Worm (Caenorhabditis elegans) whole organism, L4 larva: ENCODE data around the gene pptr-2.

Source experiments
- F26F4.8 ChIP-seq: fragments of 200-800 bp; sonication (Bioruptor generic); conservative IDR thresholded peaks from 2 replicates; pipeline ENCODE4 v1.3.6; 2022; ENCODE audit warnings: missing genetic modification characterization, missing compliant biosample characterization
- F37D6.2 ChIP-seq: sonication (generic microtip); optimal IDR thresholded peaks from 2 replicates; lab custom pipeline; 2016; ENCODE audit warnings: mild to moderate bottlenecking, missing genetic modification characterization, missing compliant biosample characterization
- R02D3.7 ChIP-seq: fragments of 150-350 bp; sonication (generic microtip); optimal IDR thresholded peaks from 3 replicates; lab custom pipeline; 2014; ENCODE audit warnings: missing biosample characterization, missing genetic modification characterization
- T20F7.1 ChIP-seq: fragments of 200-800 bp; sonication (Bioruptor generic); optimal IDR thresholded peaks from 2 replicates; lab custom pipeline; 2018; ENCODE audit warnings: mild to moderate bottlenecking, missing genetic modification characterization, missing compliant biosample characterization
- Y105C5A.15 ChIP-seq: fragments of 200-800 bp; sonication (Bioruptor generic); IDR thresholded peaks from 2 replicates; pipeline ENCODE4 v1.3.6; 2022; ENCODE audit warnings: missing genetic modification characterization, missing compliant biosample characterization
- Y48G9A.11 ChIP-seq: fragments of 200-800 bp; sonication (Bioruptor generic); IDR thresholded peaks from 2 replicates; pipeline ENCODE4 v1.3.6; 2022; ENCODE audit warnings: missing genetic modification reagents, missing genetic modification characterization, missing compliant biosample characterization
- ZK546.5 ChIP-seq, 2 experiments: sonication (generic microtip); optimal IDR thresholded peaks; 2 replicates each; lab custom pipeline; 2017; ENCODE audit warnings: missing biosample characterization in 2 of 2, missing genetic modification characterization in 2 of 2
- arid-1 ChIP-seq: fragments of 200-800 bp; sonication (Bioruptor generic); conservative IDR thresholded peaks from 2 replicates; pipeline ENCODE4 v1.3.6; 2022; ENCODE audit warnings: missing genetic modification reagents, missing genetic modification characterization, missing compliant biosample characterization
- attf-4 ChIP-seq: sonication (generic microtip); optimal IDR thresholded peaks from 3 replicates; lab custom pipeline; 2017; ENCODE audit warnings: missing biosample characterization, missing genetic modification characterization
- ceh-20 ChIP-seq: fragments of 200-800 bp; sonication (Bioruptor generic); IDR thresholded peaks from 2 replicates; pipeline ENCODE4 v1.3.6; 2022; ENCODE audit warnings: missing genetic modification reagents, missing genetic modification characterization, missing compliant biosample characterization
- ceh-28 ChIP-seq: fragments of 150-350 bp; optimal IDR thresholded peaks from 2 replicates; lab custom pipeline; 2014; ENCODE audit warnings: missing biosample characterization, missing genetic modification reagents, missing genetic modification characterization
- ceh-82 ChIP-seq: sonication (generic microtip); optimal IDR thresholded peaks from 2 replicates; lab custom pipeline; 2017; ENCODE audit warnings: missing biosample characterization, missing genetic modification characterization
- ctbp-1 ChIP-seq: fragments of 200-800 bp; sonication (Bioruptor generic); IDR thresholded peaks from 2 replicates; pipeline ENCODE4 v1.3.6; 2022; ENCODE audit warnings: missing genetic modification reagents, missing genetic modification characterization, missing compliant biosample characterization
- daf-16 ChIP-seq, 3 experiments: sonication (generic microtip); optimal IDR thresholded peaks; 2 replicates each; lab custom pipeline; 2016 to 2017; ENCODE audit warnings: missing genetic modification characterization in 3 of 3, missing genetic modification reagents in 3 of 3, mild to moderate bottlenecking in 2 of 3, missing compliant biosample characterization in 2 of 3, missing biosample characterization in 1 of 3, moderate library complexity in 1 of 3
- daf-19 ChIP-seq: fragments of 200-800 bp; sonication (Bioruptor generic); conservative IDR thresholded peaks from 2 replicates; pipeline ENCODE4 v1.3.6; 2022; ENCODE audit warnings: missing genetic modification characterization, missing compliant biosample characterization
- dmd-8 ChIP-seq: fragments of 200-800 bp; sonication (Bioruptor generic); IDR thresholded peaks from 2 replicates; pipeline ENCODE4 v1.3.6; 2022; ENCODE audit warnings: missing genetic modification characterization, missing compliant biosample characterization
- dpl-1 ChIP-seq: fragments of 150-350 bp; optimal IDR thresholded peaks from 2 replicates; lab custom pipeline; 2014; ENCODE audit warnings: missing biosample characterization, missing genetic modification reagents, missing genetic modification characterization
- dve-1 ChIP-seq: sonication (generic microtip); optimal IDR thresholded peaks from 2 replicates; lab custom pipeline; 2017; ENCODE audit warnings: antibody characterized with exemption, mild to moderate bottlenecking, missing genetic modification characterization, missing compliant biosample characterization; ENCODE audit not compliant: insufficient read depth
- egl-43 ChIP-seq: fragments of 200-800 bp; sonication (Bioruptor generic); IDR thresholded peaks from 2 replicates; pipeline ENCODE4 v1.3.6; 2022; ENCODE audit warnings: missing genetic modification reagents, missing genetic modification characterization, missing compliant biosample characterization
- gei-8 ChIP-seq: fragments of 200-800 bp; sonication (Bioruptor generic); optimal IDR thresholded peaks from 2 replicates; lab custom pipeline; 2018; ENCODE audit warnings: mild to moderate bottlenecking, missing genetic modification characterization, missing compliant biosample characterization
- hif-1 ChIP-seq, 2 experiments: sonication (generic microtip); optimal IDR thresholded peaks; 2 replicates each; lab custom pipeline; 2016 to 2017; ENCODE audit warnings: missing compliant biosample characterization in 2 of 2, missing genetic modification characterization in 2 of 2, missing genetic modification reagents in 2 of 2, missing genotype in 2 of 2, mild to moderate bottlenecking in 1 of 2
- hlh-30 ChIP-seq: sonication (generic microtip); optimal IDR thresholded peaks from 2 replicates; lab custom pipeline; 2017; ENCODE audit warnings: antibody characterized with exemption, mild to moderate bottlenecking, missing genetic modification characterization, missing compliant biosample characterization; ENCODE audit not compliant: insufficient read depth
- lin-1 ChIP-seq: fragments of 200-800 bp; sonication (Bioruptor generic); IDR thresholded peaks from 2 replicates; pipeline ENCODE4 v1.3.6; 2022; ENCODE audit warnings: missing genetic modification reagents, missing genetic modification characterization, missing compliant biosample characterization
- lin-15B ChIP-seq: fragments of 150-350 bp; sonication (generic microtip); optimal IDR thresholded peaks from 3 replicates; lab custom pipeline; 2014; ENCODE audit warnings: missing biosample characterization, missing genetic modification characterization
- lin-39 ChIP-seq: fragments of 150-350 bp; optimal IDR thresholded peaks from 2 replicates; lab custom pipeline; 2014; ENCODE audit warnings: missing biosample characterization, missing genetic modification reagents, missing genetic modification characterization
- madf-5 ChIP-seq, 2 experiments: fragments of 200-800 bp; sonication (Bioruptor generic); IDR thresholded peaks; 2 replicates each; pipeline ENCODE4 v1.3.6; 2022; ENCODE audit warnings: missing compliant biosample characterization in 2 of 2, missing genetic modification characterization in 2 of 2
- madf-9 ChIP-seq: fragments of 200-800 bp; sonication (Bioruptor generic); conservative IDR thresholded peaks from 2 replicates; pipeline ENCODE4 v1.3.6; 2022; ENCODE audit warnings: missing genetic modification reagents, missing genetic modification characterization, missing compliant biosample characterization
- mep-1 ChIP-seq: fragments of 150-350 bp; sonication (generic microtip); optimal IDR thresholded peaks from 3 replicates; lab custom pipeline; 2014; ENCODE audit warnings: missing biosample characterization, missing genetic modification characterization
- mxl-3 ChIP-seq: fragments of 200-800 bp; sonication (Bioruptor generic); optimal IDR thresholded peaks from 2 replicates; lab custom pipeline; 2018; ENCODE audit warnings: mild to moderate bottlenecking, missing genetic modification characterization, missing compliant biosample characterization
- nhr-102 ChIP-seq: sonication (generic microtip); optimal IDR thresholded peaks from 2 replicates; lab custom pipeline; 2016; ENCODE audit warnings: mild to moderate bottlenecking, missing genetic modification characterization, moderate library complexity, missing compliant biosample characterization
- nhr-111 ChIP-seq: fragments of 200-800 bp; sonication (Bioruptor generic); optimal IDR thresholded peaks from 2 replicates; lab custom pipeline; 2018; ENCODE audit warnings: mild to moderate bottlenecking, missing genetic modification characterization, missing compliant biosample characterization
- nhr-237 ChIP-seq: sonication (generic microtip); optimal IDR thresholded peaks from 2 replicates; lab custom pipeline; 2017; ENCODE audit warnings: missing biosample characterization, missing genetic modification characterization
- nhr-28 ChIP-seq: fragments of 150-350 bp; optimal IDR thresholded peaks from 2 replicates; lab custom pipeline; 2014; ENCODE audit warnings: missing biosample characterization, missing genetic modification characterization
- nhr-42 ChIP-seq: fragments of 200-800 bp; sonication (Bioruptor generic); IDR thresholded peaks from 2 replicates; pipeline ENCODE4 v1.3.6; 2022; ENCODE audit warnings: missing genetic modification characterization, missing compliant biosample characterization
- nhr-48 ChIP-seq: sonication (generic microtip); optimal IDR thresholded peaks from 2 replicates; lab custom pipeline; 2016; ENCODE audit warnings: mild to moderate bottlenecking, missing genetic modification characterization, missing compliant biosample characterization
- nhr-6 ChIP-seq: fragments of 150-350 bp; optimal IDR thresholded peaks from 2 replicates; lab custom pipeline; 2014; ENCODE audit warnings: missing biosample characterization, missing genetic modification characterization
- nhr-77 ChIP-seq: fragments of 150-350 bp; optimal IDR thresholded peaks from 2 replicates; lab custom pipeline; 2014; ENCODE audit warnings: missing biosample characterization, missing genetic modification characterization
- rbr-2 ChIP-seq: sonication (generic microtip); optimal IDR thresholded peaks from 2 replicates; lab custom pipeline; 2016; ENCODE audit warnings: missing genotype, missing genetic modification characterization, missing compliant biosample characterization
- saeg-2 ChIP-seq: fragments of 200-800 bp; sonication (Bioruptor generic); IDR thresholded peaks from 2 replicates; pipeline ENCODE4 v1.3.6; 2022; ENCODE audit warnings: missing genetic modification reagents, missing genetic modification characterization, missing compliant biosample characterization
- snpc-1.2 ChIP-seq: fragments of 200-800 bp; sonication (Bioruptor generic); IDR thresholded peaks from 2 replicates; pipeline ENCODE4 v1.3.6; 2022; ENCODE audit warnings: missing genetic modification reagents, missing genetic modification characterization, missing compliant biosample characterization
- snpc-4 ChIP-seq: fragments of 150-350 bp; optimal IDR thresholded peaks from 2 replicates; lab custom pipeline; 2014; ENCODE audit warnings: missing biosample characterization, missing genetic modification characterization
- spr-1 ChIP-seq: sonication (generic microtip); optimal IDR thresholded peaks from 2 replicates; lab custom pipeline; 2016; ENCODE audit warnings: mild to moderate bottlenecking, missing genetic modification characterization, missing compliant biosample characterization
- spr-3 ChIP-seq: fragments of 200-800 bp; sonication (Bioruptor generic); optimal IDR thresholded peaks from 2 replicates; lab custom pipeline; 2018; ENCODE audit warnings: mild to moderate bottlenecking, missing genetic modification characterization, missing compliant biosample characterization
- tra-1 ChIP-seq: fragments of 200-800 bp; sonication (Bioruptor generic); IDR thresholded peaks from 2 replicates; pipeline ENCODE4 v1.3.6; 2022; ENCODE audit warnings: missing genetic modification reagents, missing genetic modification characterization, missing compliant biosample characterization
- unc-130 ChIP-seq: sonication (generic microtip); optimal IDR thresholded peaks from 2 replicates; lab custom pipeline; 2016; ENCODE audit warnings: missing genetic modification reagents, missing genetic modification characterization, missing compliant biosample characterization
- unc-39 ChIP-seq: sonication (generic microtip); optimal IDR thresholded peaks from 2 replicates; lab custom pipeline; 2017; ENCODE audit warnings: missing biosample characterization, missing genetic modification characterization
- unc-62 ChIP-seq, 3 experiments: fragments of 150-350 bp in 1 of 3; sonication (generic microtip); optimal IDR thresholded peaks in 2 of 3; peaks in 1 of 3; 1 replicate in 1 of 3; 2 replicates in 2 of 3; lab custom pipeline; 2014 to 2017; ENCODE audit warnings: missing biosample characterization in 3 of 3, missing genetic modification characterization in 3 of 3, missing genetic modification reagents in 3 of 3, missing genotype in 1 of 3
- vab-7 ChIP-seq: fragments of 200-800 bp; sonication (Bioruptor generic); IDR thresholded peaks from 2 replicates; pipeline ENCODE4 v1.3.6; 2022; ENCODE audit warnings: missing genetic modification reagents, missing genetic modification characterization, missing compliant biosample characterization
- zip-11 ChIP-seq: fragments of 200-800 bp; sonication (Bioruptor generic); IDR thresholded peaks from 2 replicates; pipeline ENCODE4 v1.3.6; 2022; ENCODE audit warnings: missing genetic modification characterization, missing compliant biosample characterization
- zip-2 ChIP-seq: fragments of 150-350 bp; optimal IDR thresholded peaks from 2 replicates; lab custom pipeline; 2014; ENCODE audit warnings: missing biosample characterization, missing genetic modification characterization

Gene pptr-2

DNA sequence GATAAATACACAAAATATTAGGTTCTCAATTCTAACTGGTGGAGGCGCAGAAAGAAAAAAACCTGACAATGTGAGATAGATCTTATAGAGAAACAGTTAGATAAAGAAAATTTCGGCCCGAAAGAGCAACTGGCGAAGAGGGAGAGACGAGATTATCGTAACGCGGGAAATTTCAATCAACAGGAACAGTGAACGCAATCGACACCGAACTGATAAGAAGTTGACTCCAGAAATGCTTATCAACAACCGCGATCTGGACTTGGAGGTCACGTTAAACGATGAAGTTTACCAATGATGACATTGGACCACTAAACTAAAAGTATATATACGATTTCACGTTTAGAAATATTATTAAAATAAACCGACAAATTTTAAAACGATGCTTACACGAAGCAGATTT, 41.7 kb upstream of the pptr-2 start (continued):
- TF ChIP-seq hif-1 (tag; optimal IDR thresholded peaks at IDR 0.05; lab: Kevin White, UChicago) = no peak
- TF ChIP-seq snpc-1.2 (GFP tag; lab: Robert Waterston, UW) = peak; percentile 61; the same call in 1 of the 2 replicates
- TF ChIP-seq attf-4 (tag; lab: Kevin White, UChicago) = no peak
- no peak for TF ChIP-seq daf-16 (GFP tag; optimal IDR thresholded peaks at IDR 0.05; lab: Kevin White, UChicago)
- no peak for TF ChIP-seq daf-16 (tag; optimal IDR thresholded peaks at IDR 0.05; lab: Kevin White, UChicago)
- no peak for TF ChIP-seq spr-3 (GFP tag; lab: Kevin White, UChicago)
- TF ChIP-seq mep-1 (tag; lab: Kevin White, UChicago) = no peak
- TF ChIP-seq hlh-30 (tag; lab: Kevin White, UChicago) = peak; percentile 22
- no peak for TF ChIP-seq ZK546.5 (tag; optimal IDR thresholded peaks at IDR 0.05; lab: Kevin White, UChicago)
- no peak for TF ChIP-seq mxl-3 (GFP tag; lab: Kevin White, UChicago)
- no peak for TF ChIP-seq zip-11
- peak; percentile 65; the same call in 1 of the 2 replicates for TF ChIP-seq Y105C5A.15 (GFP tag; lab: Robert Waterston, UW)
- TF ChIP-seq ceh-28 (tag; lab: Kevin White, UChicago) = no peak
- no peak for TF ChIP-seq F37D6.2 (tag; lab: Kevin White, UChicago)
- no peak for TF ChIP-seq unc-62 (GFP tag; optimal IDR thresholded peaks at IDR 0.05 in 1 of 2; lab: Kevin White, UChicago)
- no peak for TF ChIP-seq unc-62 (tag; optimal IDR thresholded peaks at IDR 0.05; lab: Kevin White, UChicago)
- TF ChIP-seq saeg-2 = peak; percentile 67; the same call in 1 of the 2 replicates
- peak; percentile 75 for TF ChIP-seq ctbp-1
- TF ChIP-seq nhr-237 (tag; lab: Kevin White, UChicago) = no peak
- no peak; the same call in 1 of the 2 replicates for TF ChIP-seq madf-9
- no peak for TF ChIP-seq lin-39 (tag; lab: Kevin White, UChicago)
- TF ChIP-seq nhr-28 (tag; lab: Kevin White, UChicago) = peak; percentile 12
- no peak for TF ChIP-seq spr-1 (tag; lab: Kevin White, UChicago)
- no peak for TF ChIP-seq nhr-42 (GFP tag; lab: Robert Waterston, UW)
- peak; percentile 81; the same call in 1 of the 2 replicates for TF ChIP-seq dmd-8 (GFP tag; lab: Robert Waterston, UW)
- TF ChIP-seq lin-1 (GFP tag; lab: Robert Waterston, UW) = 0 out of 2 replicates have a peak, but pooled peaks have one; percentile 24
- no peak for TF ChIP-seq nhr-102
- no peak for TF ChIP-seq F26F4.8 (GFP tag; lab: Robert Waterston, UW)
- no peak for TF ChIP-seq gei-8 (GFP tag; lab: Kevin White, UChicago)
- TF ChIP-seq madf-5 (GFP tag; IDR thresholded peaks at IDR 0.05; lab: Robert Waterston, UW) = peak in 1 of 2 experiments; percentile 83; a peak in 2 of 4 replicates
- peak; percentile 39 for TF ChIP-seq unc-130 (GFP tag; lab: Kevin White, UChicago)
- TF ChIP-seq ceh-20 = no peak
- no peak for TF ChIP-seq nhr-77 (tag; lab: Kevin White, UChicago)
- no peak for TF ChIP-seq lin-15B (tag; lab: Kevin White, UChicago)
- TF ChIP-seq dve-1 (tag; lab: Kevin White, UChicago) = peak; percentile 1
- no peak; the same call in 1 of the 2 replicates for TF ChIP-seq vab-7 (GFP tag; lab: Robert Waterston, UW)
- TF ChIP-seq nhr-48 (tag; lab: Kevin White, UChicago) = no peak
- TF ChIP-seq ceh-82 = no peak
- TF ChIP-seq arid-1 (GFP tag; lab: Robert Waterston, UW) = peak; percentile 78
- TF ChIP-seq T20F7.1 = no peak
- peak; percentile 46; the same call in 1 of the 2 replicates for TF ChIP-seq tra-1
- no peak for TF ChIP-seq zip-2 (tag; lab: Kevin White, UChicago)
- no peak for TF ChIP-seq R02D3.7
- no peak for TF ChIP-seq unc-39 (tag; lab: Kevin White, UChicago)
- TF ChIP-seq egl-43 (GFP tag; lab: Robert Waterston, UW) = peak; percentile 77; the same call in 1 of the 2 replicates
- peak; percentile 80; the same call in 1 of the 2 replicates for TF ChIP-seq Y48G9A.11 (GFP tag; lab: Robert Waterston, UW)
- no peak for TF ChIP-seq snpc-4 (tag; lab: Kevin White, UChicago)
- TF ChIP-seq nhr-6 = peak; percentile 10
- no peak for TF ChIP-seq nhr-111 (GFP tag; lab: Kevin White, UChicago)
- TF ChIP-seq rbr-2 (tag; lab: Kevin White, UChicago) = no peak
- TF ChIP-seq daf-19 (GFP tag; lab: Robert Waterston, UW) = no peak
- no peak for TF ChIP-seq dpl-1
